Worm (Caenorhabditis elegans) whole organism, L1 larva: ENCODE results near the gene gst-7.
"Not testable (repeated sequence)": the region's sequence is repeated elsewhere in the genome, so short reads cannot be mapped to it uniquely, and the experiment has no call there.

Source experiments
- egl-13 ChIP-seq: sonication (generic microtip); optimal IDR thresholded peaks from 2 replicates; lab custom pipeline; 2016; ENCODE audit warnings: missing genotype, missing genetic modification reagents, missing genetic modification characterization, missing compliant biosample characterization
- egl-27 ChIP-seq, 2 experiments: fragments of 150-350 bp in 1 of 2; sonication (generic microtip); optimal IDR thresholded peaks; 3 replicates each; lab custom pipeline; 2017 to 2018; ENCODE audit warnings: missing biosample characterization in 2 of 2, missing genetic modification characterization in 2 of 2, missing genetic modification reagents in 2 of 2
- lsy-2 ChIP-seq, 2 experiments: fragments of 150-350 bp; optimal IDR thresholded peaks; 2 replicates each; lab custom pipeline; 2014; ENCODE audit warnings: missing biosample characterization in 2 of 2, missing genetic modification characterization in 2 of 2
- nhr-71 ChIP-seq: sonication (generic microtip); optimal IDR thresholded peaks from 2 replicates; lab custom pipeline; 2016; ENCODE audit warnings: mild to moderate bottlenecking, missing genetic modification characterization, moderate library complexity, missing compliant biosample characterization

gst-7 gene

ce11 chrII:4931286-4931685, 49.4 kb downstream of the gst-7 start (continued):
- TF ChIP-seq nhr-71 (tag; lab: Kevin White, UChicago), result no peak
- TF ChIP-seq, all 84 proteins: peak for 0

- not testable (repeated sequence) for TF ChIP-seq egl-27 (tag; optimal IDR thresholded peaks at IDR 0.05; lab: Kevin White, UChicago); egl-13; lsy-2 (tag; optimal IDR thresholded peaks at IDR 0.05; lab: Kevin White, UChicago)
Measured at ce11 chrII:4932727-4933126, 50.9 kb downstream of the gst-7 start, which contains the start of gene msp-152. Gene msp-152, plus strand, starts transcription at chrII:4933027.
